In genomic region chrX:5429335-5429734, ce11 we compare ENCODE assay signal across 5 worm cellular contexts.
A peak's percentile ranks its signal among the peaks of the same experiment; 100 is the strongest.
TF ChIP-seq lines count a peak whose summit lies in the region.

No protein-coding gene starts in this region.

TF ChIP-seq in whole organism, L1 larva, 84 proteins besides CTCF, POLR2A, EP300 and RAD21 (continues in another document):
- TF ChIP-seq C04F5.9 (tag; optimal IDR thresholded peaks at IDR 0.05; lab: Kevin White, UChicago) (peak; percentile 87), egl-27 (tag; optimal IDR thresholded peaks at IDR 0.05; lab: Kevin White, UChicago) (peak; percentile 66 to 76), pqm-1 (tag; optimal IDR thresholded peaks at IDR 0.05; lab: Kevin White, UChicago) (peak; percentile 91), skn-1 (tag; optimal IDR thresholded peaks at IDR 0.05; lab: Kevin White, UChicago) (peak; percentile 94), Y116A8C.19 (tag; optimal IDR thresholded peaks at IDR 0.05; lab: Kevin White, UChicago; ENCODE audit: borderline replicate concordance) (no peak), blmp-1 (tag; optimal IDR thresholded peaks at IDR 0.05; lab: Kevin White, UChicago) (peak; percentile 43), sox-4 (tag; optimal IDR thresholded peaks at IDR 0.05; lab: Kevin White, UChicago) (peak; percentile 97), tlp-1 (tag; optimal IDR thresholded peaks at IDR 0.05; lab: Kevin White, UChicago) (no peak), elt-2 (tag; optimal IDR thresholded peaks at IDR 0.05; lab: Kevin White, UChicago) (peak; percentile 89), ama-1 (optimal IDR thresholded peaks at IDR 0.05; lab: Kevin White, UChicago) (no peak), sptf-1 (tag; optimal IDR thresholded peaks at IDR 0.05; lab: Kevin White, UChicago) (no peak), lir-3 (tag; optimal IDR thresholded peaks at IDR 0.05; lab: Kevin White, UChicago; ENCODE audit: poor library complexity) (peak; percentile 85), unc-62 (GFP tag; optimal IDR thresholded peaks at IDR 0.05; lab: Kevin White, UChicago) (no peak), ceh-90 (tag; optimal IDR thresholded peaks at IDR 0.05; lab: Kevin White, UChicago) (no peak), isw-1 (GFP tag; IDR thresholded peaks at IDR 0.05; lab: Robert Waterston, UW) (peak; percentile 84), ceh-82 (tag; optimal IDR thresholded peaks at IDR 0.05; lab: Kevin White, UChicago) (peak; percentile 98 to 99 (median 98)), hpl-2 (GFP tag; optimal IDR thresholded peaks at IDR 0.05; lab: Kevin White, UChicago) (peak; percentile 99), lin-13 (GFP tag; optimal IDR thresholded peaks at IDR 0.05; lab: Kevin White, UChicago) (peak; percentile 96)

TF ChIP-seq in whole organism, L3 larva, 47 proteins besides CTCF, POLR2A, EP300 and RAD21 (continues in another document):
- peak; percentile 96 for TF ChIP-seq egl-27 (tag; optimal IDR thresholded peaks at IDR 0.05; lab: Kevin White, UChicago)
- TF ChIP-seq nhr-25 (tag; optimal IDR thresholded peaks at IDR 0.05; lab: Kevin White, UChicago), result peak; percentile 100
- TF ChIP-seq elt-3 (tag; optimal IDR thresholded peaks at IDR 0.05; lab: Kevin White, UChicago), result peak in 2 of 3 experiments; percentile 96 to 99
- peak; percentile 24 for TF ChIP-seq fkh-2 (tag; optimal IDR thresholded peaks at IDR 0.05; lab: Kevin White, UChicago)
- peak; percentile 95 for TF ChIP-seq fos-1 (tag; optimal IDR thresholded peaks at IDR 0.05; lab: Kevin White, UChicago)
- peak; percentile 80 for TF ChIP-seq daf-12 (tag; optimal IDR thresholded peaks at IDR 0.05; lab: Kevin White, UChicago)
- TF ChIP-seq nhr-67 (tag; optimal IDR thresholded peaks at IDR 0.05; lab: Kevin White, UChicago), result peak; percentile 71
- peak; percentile 47 for TF ChIP-seq unc-39 (tag; optimal IDR thresholded peaks at IDR 0.05; lab: Kevin White, UChicago)
- no peak for TF ChIP-seq pha-4 (tag; optimal IDR thresholded peaks at IDR 0.05; lab: Kevin White, UChicago)
- peak; percentile 95 for TF ChIP-seq skn-1 (tag; optimal IDR thresholded peaks at IDR 0.05; lab: Kevin White, UChicago)
- TF ChIP-seq ztf-4 (tag; optimal IDR thresholded peaks at IDR 0.05; lab: Kevin White, UChicago), result peak; percentile 87
- TF ChIP-seq ceh-9 (tag; optimal IDR thresholded peaks at IDR 0.05; lab: Kevin White, UChicago), result no peak
- TF ChIP-seq snpc-4 (tag; optimal IDR thresholded peaks at IDR 0.05; lab: Kevin White, UChicago), result peak; percentile 94
- peak; percentile 99 for TF ChIP-seq jun-1 (tag; optimal IDR thresholded peaks at IDR 0.05; lab: Kevin White, UChicago)
- TF ChIP-seq lin-39 (tag; optimal IDR thresholded peaks at IDR 0.05; lab: Kevin White, UChicago), result peak; percentile 98
- TF ChIP-seq sea-2 (GFP tag; optimal IDR thresholded peaks at IDR 0.05; lab: Kevin White, UChicago), result no peak
- TF ChIP-seq nhr-43 (tag; optimal IDR thresholded peaks at IDR 0.05; lab: Kevin White, UChicago; ENCODE audit: poor library complexity, severe bottlenecking), result peak; percentile 99
- peak; percentile 81 for TF ChIP-seq mdl-1 (tag; optimal IDR thresholded peaks at IDR 0.05; lab: Kevin White, UChicago)
- TF ChIP-seq ztf-11 (tag; optimal IDR thresholded peaks at IDR 0.05; lab: Kevin White, UChicago), result peak; percentile 60

TF ChIP-seq in whole organism, early embryonic, 17 proteins besides CTCF, POLR2A, EP300 and RAD21:
- TF ChIP-seq ets-7 (tag; optimal IDR thresholded peaks at IDR 0.05; lab: Kevin White, UChicago), result no peak
- TF ChIP-seq tra-4 (tag; optimal IDR thresholded peaks at IDR 0.05; lab: Kevin White, UChicago), result no peak
- peak; percentile 35 for TF ChIP-seq ceh-36 (tag; optimal IDR thresholded peaks at IDR 0.05; lab: Kevin White, UChicago)
- peak; percentile 67 for TF ChIP-seq flt-1 (GFP tag; IDR thresholded peaks at IDR 0.05; lab: Robert Waterston, UW)
- TF ChIP-seq ceh-13 (GFP tag; optimal IDR thresholded peaks at IDR 0.05; lab: Kevin White, UChicago), result peak; percentile 36
- no peak for TF ChIP-seq hnd-1 (tag; optimal IDR thresholded peaks at IDR 0.05; lab: Kevin White, UChicago)
- TF ChIP-seq sea-1 (GFP tag; conservative IDR thresholded peaks at IDR 0.05; lab: Robert Waterston, UW), result 0 out of 2 replicates have a peak, but pooled peaks have one; percentile 40
- no peak for TF ChIP-seq B0310.2 (tag; optimal IDR thresholded peaks at IDR 0.05; lab: Kevin White, UChicago)
- 0 out of 2 replicates have a peak, but pooled peaks have one; percentile 41 for TF ChIP-seq scrt-1 (GFP tag; IDR thresholded peaks at IDR 0.05; lab: Robert Waterston, UW)
- peak; percentile 68; the same call in 1 of the 2 replicates for TF ChIP-seq tbx-37 (GFP tag; conservative IDR thresholded peaks at IDR 0.05; lab: Robert Waterston, UW)
- TF ChIP-seq F13C5.2 (tag; optimal IDR thresholded peaks at IDR 0.05; lab: Kevin White, UChicago), result peak; percentile 97
- peak; percentile 75 for TF ChIP-seq tbx-11 (GFP tag; IDR thresholded peaks at IDR 0.05; lab: Robert Waterston, UW)
- peak; percentile 93 for TF ChIP-seq hmg-4 (GFP tag; optimal IDR thresholded peaks at IDR 0.05; lab: Kevin White, UChicago)

TF ChIP-seq in whole organism, midembryonic, 9 proteins besides CTCF, POLR2A, EP300 and RAD21:
- TF ChIP-seq tab-1 (GFP tag; IDR thresholded peaks at IDR 0.05; lab: Robert Waterston, UW) (peak; percentile 83), cog-1 (tag; optimal IDR thresholded peaks at IDR 0.05; lab: Kevin White, UChicago) (peak; percentile 96), flt-1 (GFP tag; IDR thresholded peaks at IDR 0.05; lab: Robert Waterston, UW) (no peak; the same call in none of the 2 replicates), med-1 (GFP tag; optimal IDR thresholded peaks at IDR 0.05; lab: Kevin White, UChicago; ENCODE audit: insufficient read depth) (peak; percentile 61), ref-1 (GFP tag; conservative IDR thresholded peaks at IDR 0.05; lab: Robert Waterston, UW) (0 out of 2 replicates have a peak, but pooled peaks have one; percentile 23), klf-2 (GFP tag; conservative IDR thresholded peaks at IDR 0.05; lab: Robert Waterston, UW) (peak; percentile 61), ztf-29 (GFP tag; IDR thresholded peaks at IDR 0.05; lab: Robert Waterston, UW) (peak; percentile 76), ztf-23 (GFP tag; IDR thresholded peaks at IDR 0.05; lab: Robert Waterston, UW) (peak; percentile 91), T22C8.4 (GFP tag; IDR thresholded peaks at IDR 0.05; lab: Robert Waterston, UW) (peak; percentile 67; the same call in 1 of the 2 replicates)

TF ChIP-seq in whole organism, young adult, 124 proteins besides CTCF, POLR2A, EP300 and RAD21 (continues in another document):
- TF ChIP-seq nfya-1 (tag; optimal IDR thresholded peaks at IDR 0.05; lab: Kevin White, UChicago; ENCODE audit: borderline replicate concordance, insufficient read depth), result no peak
- TF ChIP-seq lsy-27 (tag; optimal IDR thresholded peaks at IDR 0.05; lab: Kevin White, UChicago; ENCODE audit: borderline replicate concordance, insufficient read depth), result no peak
- TF ChIP-seq hrde-1 (tag; optimal IDR thresholded peaks at IDR 0.05; lab: Kevin White, UChicago; ENCODE audit: borderline replicate concordance), result no peak
- TF ChIP-seq sptf-2 (GFP tag; optimal IDR thresholded peaks at IDR 0.05; lab: Kevin White, UChicago), result no peak
- TF ChIP-seq ets-4 (GFP tag; optimal IDR thresholded peaks at IDR 0.05; lab: Kevin White, UChicago), result peak; percentile 91
- TF ChIP-seq ceh-91 (GFP tag; IDR thresholded peaks at IDR 0.05; lab: Robert Waterston, UW), result no peak
- TF ChIP-seq hsf-1 (GFP tag; IDR thresholded peaks at IDR 0.05; lab: Robert Waterston, UW), result no peak
- no peak for TF ChIP-seq F49E8.2 (tag; optimal IDR thresholded peaks at IDR 0.05; lab: Kevin White, UChicago; ENCODE audit: insufficient read depth)
- TF ChIP-seq ztf-22 (GFP tag; optimal IDR thresholded peaks at IDR 0.05; lab: Kevin White, UChicago), result peak; percentile 72
- TF ChIP-seq F10E7.11 (tag; optimal IDR thresholded peaks at IDR 0.05; lab: Kevin White, UChicago), result peak; percentile 68
- peak; percentile 70 for TF ChIP-seq ceh-79 (tag; optimal IDR thresholded peaks at IDR 0.05; lab: Kevin White, UChicago)
- TF ChIP-seq let-607 (tag; optimal IDR thresholded peaks at IDR 0.05; lab: Kevin White, UChicago), result peak; percentile 36 to 93
- peak; percentile 50 for TF ChIP-seq F57A8.1 (GFP tag; optimal IDR thresholded peaks at IDR 0.05; lab: Kevin White, UChicago)
- TF ChIP-seq ztf-3 (GFP tag; optimal IDR thresholded peaks at IDR 0.05; lab: Kevin White, UChicago), result peak; percentile 89
- TF ChIP-seq B0336.3 (GFP tag; IDR thresholded peaks at IDR 0.05; lab: Robert Waterston, UW), result peak; percentile 99
- no peak for TF ChIP-seq D2030.7 (GFP tag; IDR thresholded peaks at IDR 0.05; lab: Robert Waterston, UW)
- no peak for TF ChIP-seq hlh-26 (GFP tag; conservative IDR thresholded peaks at IDR 0.05; lab: Robert Waterston, UW)
- no peak for TF ChIP-seq ztf-28 (GFP tag; IDR thresholded peaks at IDR 0.05; lab: Robert Waterston, UW)
- TF ChIP-seq snpc-1.1 (tag; optimal IDR thresholded peaks at IDR 0.05; lab: Kevin White, UChicago; ENCODE audit: insufficient read depth), result no peak
- no peak for TF ChIP-seq snpc-3.4 (tag; optimal IDR thresholded peaks at IDR 0.05; lab: Kevin White, UChicago)
- peak; percentile 99 for TF ChIP-seq ceh-27 (GFP tag; optimal IDR thresholded peaks at IDR 0.05; lab: Kevin White, UChicago)
- TF ChIP-seq lsl-1 (GFP tag; optimal IDR thresholded peaks at IDR 0.05; lab: Kevin White, UChicago), result no peak
- TF ChIP-seq aptf-2 (GFP tag; conservative IDR thresholded peaks at IDR 0.05; lab: Robert Waterston, UW), result no peak
- no peak for TF ChIP-seq F39B2.1 (GFP tag; IDR thresholded peaks at IDR 0.05; lab: Robert Waterston, UW)
- peak; percentile 84 for TF ChIP-seq C17E4.6 (GFP tag; IDR thresholded peaks at IDR 0.05; lab: Robert Waterston, UW)
- peak; percentile 85 for TF ChIP-seq dpff-1 (tag; optimal IDR thresholded peaks at IDR 0.05; lab: Kevin White, UChicago)
- TF ChIP-seq sea-2 (GFP tag; IDR thresholded peaks at IDR 0.05; lab: Robert Waterston, UW), result peak; percentile 88
- 0 out of 2 replicates have a peak, but pooled peaks have one; percentile 79 for TF ChIP-seq let-526 (GFP tag; IDR thresholded peaks at IDR 0.05; lab: Robert Waterston, UW)
- TF ChIP-seq somi-1 (GFP tag; optimal IDR thresholded peaks at IDR 0.05; lab: Kevin White, UChicago), result peak; percentile 96
- TF ChIP-seq Y95B8A.8 (GFP tag; IDR thresholded peaks at IDR 0.05; lab: Robert Waterston, UW), result 0 out of 2 replicates have a peak, but pooled peaks have one; percentile 53
- no peak for TF ChIP-seq xnd-1 (tag; optimal IDR thresholded peaks at IDR 0.05; lab: Kevin White, UChicago)
- peak; percentile 86 for TF ChIP-seq lin-54 (GFP tag; optimal IDR thresholded peaks at IDR 0.05; lab: Kevin White, UChicago)
- TF ChIP-seq F37B4.10 (GFP tag; IDR thresholded peaks at IDR 0.05; lab: Robert Waterston, UW), result peak; percentile 86; the same call in 1 of the 2 replicates
- no peak for TF ChIP-seq F23B12.7 (tag; optimal IDR thresholded peaks at IDR 0.05; lab: Kevin White, UChicago; ENCODE audit: insufficient read depth)
- TF ChIP-seq efl-1 (GFP tag; optimal IDR thresholded peaks at IDR 0.05; lab: Kevin White, UChicago), result no peak
- TF ChIP-seq K11D2.4 (GFP tag; IDR thresholded peaks at IDR 0.05; lab: Robert Waterston, UW), result peak; percentile 98

Comparison
In these comparisons a context has a peak if more than half of its experiments do, and no peak if none do; other contexts are left out.
1. Of the 8 proteins assayed by ChIP-seq in both whole organism, young adult and whole organism, L1 larva: peak only in whole organism, young adult: unc-62; only in whole organism, L1 larva: dpl-1, efl-1 and unc-130; in both: lin-35 and nhr-90; in neither: 1; mixed calls (peak in some experiments, not most) for 1.